Worm (Caenorhabditis elegans) whole organism, L1 larva: ENCODE measurements around the gene ekl-5.

Experiments
- C04F5.9 ChIP-seq: sonication (generic microtip); optimal IDR thresholded peaks from 2 replicates; lab custom pipeline; 2016; ENCODE audit warnings: missing genetic modification characterization, missing compliant biosample characterization
- C16A3.4 ChIP-seq: fragments of 150-350 bp; optimal IDR thresholded peaks from 2 replicates; lab custom pipeline; 2014; ENCODE audit warnings: missing biosample characterization, missing genetic modification characterization
- C34B4.2 ChIP-seq: sonication (generic microtip); optimal IDR thresholded peaks from 2 replicates; lab custom pipeline; 2017; ENCODE audit warnings: mild to moderate bottlenecking, missing genetic modification characterization, missing compliant biosample characterization
- F16B12.6 ChIP-seq: fragments of 150-350 bp; optimal IDR thresholded peaks from 2 replicates; lab custom pipeline; 2014; ENCODE audit warnings: missing biosample characterization, missing genetic modification characterization
- aha-1 ChIP-seq: fragments of 150-350 bp; optimal IDR thresholded peaks from 2 replicates; lab custom pipeline; 2014; ENCODE audit warnings: missing biosample characterization, missing genetic modification characterization
- ama-1 ChIP-seq: fragments of 150-350 bp; optimal IDR thresholded peaks from 2 replicates; lab custom pipeline; 2014
- blmp-1 ChIP-seq: fragments of 150-350 bp; optimal IDR thresholded peaks from 2 replicates; lab custom pipeline; 2014; ENCODE audit warnings: missing biosample characterization, missing genetic modification characterization
- ceh-82 ChIP-seq, 3 experiments: fragments of 150-350 bp in 1 of 3; sonication (generic microtip) in 2 of 3; optimal IDR thresholded peaks; 2 replicates each; lab custom pipeline; 2014 to 2017; ENCODE audit warnings: missing biosample characterization in 3 of 3, missing genetic modification characterization in 3 of 3
- ceh-88 ChIP-seq: fragments of 200-800 bp; sonication (Bioruptor generic); IDR thresholded peaks from 2 replicates; pipeline ENCODE4 v1.3.6; 2022; ENCODE audit warnings: missing genetic modification characterization, missing compliant biosample characterization
- dpl-1 ChIP-seq, 3 experiments: fragments of 150-350 bp in 2 of 3; sonication (generic microtip) in 1 of 3; optimal IDR thresholded peaks; 2 replicates each; lab custom pipeline; 2014 to 2017; ENCODE audit warnings: missing biosample characterization in 3 of 3, missing genetic modification characterization in 3 of 3, missing genetic modification reagents in 3 of 3
- efl-1 ChIP-seq, 4 experiments: fragments of 150-350 bp; optimal IDR thresholded peaks in 3 of 4; peaks in 1 of 4; 1 replicate in 1 of 4; 2 replicates in 3 of 4; lab custom pipeline; 2014; ENCODE audit warnings: missing biosample characterization in 2 of 4, missing genetic modification characterization in 2 of 4, missing genetic modification reagents in 2 of 4
- egl-27 ChIP-seq, 2 experiments: fragments of 150-350 bp in 1 of 2; sonication (generic microtip); optimal IDR thresholded peaks; 3 replicates each; lab custom pipeline; 2017 to 2018; ENCODE audit warnings: missing biosample characterization in 2 of 2, missing genetic modification characterization in 2 of 2, missing genetic modification reagents in 2 of 2
- elt-3 ChIP-seq, 6 experiments: fragments of 150-350 bp in 1 of 6; sonication (generic microtip); optimal IDR thresholded peaks; 2 replicates each; lab custom pipeline; 2017 to 2018; ENCODE audit warnings: missing biosample characterization in 6 of 6, missing genetic modification characterization in 6 of 6, inconsistent platforms in 1 of 6
- ets-5 ChIP-seq: fragments of 200-800 bp; sonication (Bioruptor generic); IDR thresholded peaks from 2 replicates; pipeline ENCODE4 v1.3.6; 2022; ENCODE audit warnings: missing genetic modification characterization, missing compliant biosample characterization
- fkh-8 ChIP-seq: sonication (generic microtip); optimal IDR thresholded peaks from 2 replicates; lab custom pipeline; 2016; ENCODE audit warnings: mild to moderate bottlenecking, missing genetic modification characterization, missing compliant biosample characterization
- fos-1 ChIP-seq: fragments of 150-350 bp; optimal IDR thresholded peaks from 2 replicates; lab custom pipeline; 2014; ENCODE audit warnings: missing biosample characterization, missing genetic modification characterization
- grh-1 ChIP-seq: fragments of 200-800 bp; sonication (Bioruptor generic); IDR thresholded peaks from 2 replicates; pipeline ENCODE4 v1.3.6; 2022; ENCODE audit warnings: missing genetic modification reagents, missing genetic modification characterization, missing compliant biosample characterization
- hpl-2 ChIP-seq: fragments of 150-350 bp; optimal IDR thresholded peaks from 2 replicates; lab custom pipeline; 2014; ENCODE audit warnings: missing biosample characterization, missing genetic modification reagents, missing genetic modification characterization
- isw-1 ChIP-seq: fragments of 200-800 bp; sonication (Bioruptor generic); IDR thresholded peaks from 2 replicates; pipeline ENCODE4 v1.3.6; 2022; ENCODE audit warnings: missing genetic modification characterization, missing compliant biosample characterization
- jun-1 ChIP-seq: fragments of 150-350 bp; optimal IDR thresholded peaks from 2 replicates; lab custom pipeline; 2014; ENCODE audit warnings: missing biosample characterization, missing genetic modification reagents, missing genetic modification characterization
- lin-14 ChIP-seq: fragments of 200-800 bp; sonication (Bioruptor generic); optimal IDR thresholded peaks from 2 replicates; lab custom pipeline; 2018; ENCODE audit warnings: mild to moderate bottlenecking, missing genetic modification characterization, moderate library complexity, missing compliant biosample characterization
- lin-35 ChIP-seq, 2 experiments: fragments of 150-350 bp; optimal IDR thresholded peaks; 2 replicates each; lab custom pipeline; 2014; ENCODE audit warnings: missing biosample characterization in 2 of 2, missing genetic modification characterization in 2 of 2, missing genetic modification reagents in 2 of 2
- lir-3 ChIP-seq: sonication (generic microtip); optimal IDR thresholded peaks from 2 replicates; lab custom pipeline; 2016; ENCODE audit warnings: mild to moderate bottlenecking, missing genetic modification characterization, moderate library complexity, missing compliant biosample characterization; ENCODE audit not compliant: poor library complexity
- lsy-2 ChIP-seq, 2 experiments: fragments of 150-350 bp; optimal IDR thresholded peaks; 2 replicates each; lab custom pipeline; 2014; ENCODE audit warnings: missing biosample characterization in 2 of 2, missing genetic modification characterization in 2 of 2
- mab-9 ChIP-seq: fragments of 200-800 bp; sonication (Bioruptor generic); IDR thresholded peaks from 2 replicates; pipeline ENCODE4 v1.3.6; 2022; ENCODE audit warnings: missing genetic modification reagents, missing genetic modification characterization, missing compliant biosample characterization
- mdl-1 ChIP-seq, 2 experiments: fragments of 150-350 bp; optimal IDR thresholded peaks; 2 replicates each; lab custom pipeline; 2014 to 2017; ENCODE audit warnings: missing biosample characterization in 2 of 2, missing genetic modification characterization in 2 of 2, inconsistent platforms in 1 of 2
- mef-2 ChIP-seq: fragments of 150-350 bp; optimal IDR thresholded peaks from 2 replicates; lab custom pipeline; 2014; ENCODE audit warnings: missing biosample characterization, missing genetic modification characterization
- mep-1 ChIP-seq: fragments of 150-350 bp; optimal IDR thresholded peaks from 2 replicates; lab custom pipeline; 2014; ENCODE audit warnings: missing biosample characterization, missing genetic modification characterization
- nhr-11 ChIP-seq: fragments of 150-350 bp; optimal IDR thresholded peaks from 2 replicates; lab custom pipeline; 2014; ENCODE audit warnings: missing biosample characterization, missing genetic modification characterization
- nhr-19 ChIP-seq: fragments of 200-800 bp; sonication (Bioruptor generic); conservative IDR thresholded peaks from 2 replicates; pipeline ENCODE4 v1.3.6; 2022; ENCODE audit warnings: missing genetic modification characterization, missing compliant biosample characterization
- nhr-20 ChIP-seq: sonication (generic microtip); optimal IDR thresholded peaks from 2 replicates; lab custom pipeline; 2016; ENCODE audit warnings: mild to moderate bottlenecking, missing genetic modification characterization, missing compliant biosample characterization
- nhr-28 ChIP-seq: fragments of 150-350 bp; optimal IDR thresholded peaks from 2 replicates; lab custom pipeline; 2014; ENCODE audit warnings: missing biosample characterization, missing genetic modification characterization
- nhr-71 ChIP-seq: sonication (generic microtip); optimal IDR thresholded peaks from 2 replicates; lab custom pipeline; 2016; ENCODE audit warnings: mild to moderate bottlenecking, missing genetic modification characterization, moderate library complexity, missing compliant biosample characterization
- nhr-76 ChIP-seq: sonication (generic microtip); optimal IDR thresholded peaks from 2 replicates; lab custom pipeline; 2017; ENCODE audit warnings: missing biosample characterization, missing genetic modification characterization
- nhr-84 ChIP-seq: sonication (generic microtip); optimal IDR thresholded peaks from 2 replicates; lab custom pipeline; 2017; ENCODE audit warnings: missing biosample characterization, missing genetic modification characterization
- nhr-85 ChIP-seq: sonication (generic microtip); peaks from one replicate; lab custom pipeline; 2016; ENCODE audit warnings: missing genetic modification characterization, inconsistent platforms, missing compliant biosample characterization
- nhr-90 ChIP-seq: sonication (generic microtip); optimal IDR thresholded peaks from 2 replicates; lab custom pipeline; 2016; ENCODE audit warnings: mild to moderate bottlenecking, missing genetic modification characterization, missing compliant biosample characterization; ENCODE audit not compliant: poor library complexity
- pqm-1 ChIP-seq: sonication (generic microtip); optimal IDR thresholded peaks from 3 replicates; lab custom pipeline; 2017; ENCODE audit warnings: missing biosample characterization, missing genetic modification characterization
- rnt-1 ChIP-seq: sonication (generic microtip); optimal IDR thresholded peaks from 2 replicates; lab custom pipeline; 2016; ENCODE audit warnings: mild to moderate bottlenecking, missing genetic modification characterization, moderate library complexity, missing compliant biosample characterization
- skn-1 ChIP-seq: fragments of 150-350 bp; optimal IDR thresholded peaks from 2 replicates; lab custom pipeline; 2014; ENCODE audit warnings: missing biosample characterization, missing genetic modification characterization
- snpc-4 ChIP-seq: fragments of 150-350 bp; optimal IDR thresholded peaks from 2 replicates; lab custom pipeline; 2014; ENCODE audit warnings: missing biosample characterization, missing genetic modification characterization
- snu-23 ChIP-seq: sonication (generic microtip); optimal IDR thresholded peaks from 2 replicates; lab custom pipeline; 2016; ENCODE audit warnings: missing genetic modification characterization, missing compliant biosample characterization
- sox-4 ChIP-seq: sonication (generic microtip); optimal IDR thresholded peaks from 2 replicates; lab custom pipeline; 2016; ENCODE audit warnings: missing genetic modification characterization, missing compliant biosample characterization
- sup-37 ChIP-seq: fragments of 200-800 bp; sonication (Bioruptor generic); optimal IDR thresholded peaks from 2 replicates; lab custom pipeline; 2018; ENCODE audit warnings: mild to moderate bottlenecking, missing genetic modification characterization, missing compliant biosample characterization
- unc-130 ChIP-seq: fragments of 150-350 bp; optimal IDR thresholded peaks from 2 replicates; lab custom pipeline; 2017; ENCODE audit warnings: missing biosample characterization, missing genetic modification characterization, inconsistent platforms
- unc-62 ChIP-seq: fragments of 150-350 bp; optimal IDR thresholded peaks from 2 replicates; lab custom pipeline; 2014; ENCODE audit warnings: missing biosample characterization, missing genetic modification reagents, missing genetic modification characterization
- unc-86 ChIP-seq: sonication (generic microtip); optimal IDR thresholded peaks from 2 replicates; lab custom pipeline; 2016; ENCODE audit warnings: missing genetic modification characterization, missing compliant biosample characterization
- unc-98 ChIP-seq: fragments of 200-800 bp; sonication (Bioruptor generic); IDR thresholded peaks from 2 replicates; pipeline ENCODE4 v1.3.6; 2022; ENCODE audit warnings: missing genetic modification characterization, missing compliant biosample characterization
- vab-15 ChIP-seq: sonication (generic microtip); optimal IDR thresholded peaks from 2 replicates; lab custom pipeline; 2017; ENCODE audit warnings: missing genotype, mild to moderate bottlenecking, missing genetic modification characterization, missing compliant biosample characterization
- xbp-1 ChIP-seq: sonication (generic microtip); optimal IDR thresholded peaks from 2 replicates; lab custom pipeline; 2016; ENCODE audit warnings: missing genetic modification characterization, missing compliant biosample characterization
- zag-1 ChIP-seq: fragments of 150-350 bp; optimal IDR thresholded peaks from 2 replicates; lab custom pipeline; 2014; ENCODE audit warnings: missing biosample characterization, missing genetic modification characterization
- zip-4 ChIP-seq: fragments of 200-800 bp; sonication (Bioruptor generic); optimal IDR thresholded peaks from 2 replicates; lab custom pipeline; 2018; ENCODE audit warnings: mild to moderate bottlenecking, missing genetic modification characterization, moderate library complexity, missing compliant biosample characterization
- ztf-4 ChIP-seq: fragments of 150-350 bp; optimal IDR thresholded peaks from 2 replicates; lab custom pipeline; 2014; ENCODE audit warnings: missing biosample characterization, missing genetic modification characterization

ekl-5 gene

DNA sequence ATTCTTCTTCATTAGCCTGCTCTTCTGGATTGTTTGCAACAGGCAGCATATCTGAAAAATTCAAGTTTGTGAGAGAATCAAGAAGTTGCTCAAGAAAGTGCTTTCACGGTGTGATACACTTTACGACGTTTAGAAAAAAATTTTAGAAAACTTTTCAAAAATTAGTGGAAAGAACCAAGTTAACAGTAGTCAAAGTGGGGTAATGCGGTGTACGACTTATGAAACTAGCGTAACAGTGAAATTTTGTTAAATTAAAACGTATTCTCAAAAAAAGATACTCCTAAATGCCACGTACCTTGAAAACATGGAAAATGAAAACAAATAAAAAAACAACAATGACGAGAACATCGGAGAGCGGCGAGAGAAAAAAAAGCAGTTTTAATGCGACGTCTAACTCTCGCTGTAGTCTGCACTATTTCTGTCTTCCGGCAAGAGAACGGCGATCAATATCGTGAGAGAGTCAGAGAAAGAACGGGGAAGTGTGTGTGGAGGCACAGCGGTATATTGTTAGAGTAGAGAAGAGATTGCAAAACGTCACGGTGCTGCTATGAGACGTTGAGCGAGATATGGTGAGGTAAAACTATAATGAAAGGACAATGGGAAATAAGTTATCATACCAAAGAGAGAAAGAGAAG, at the start of gene ekl-5:
Gene ekl-5, minus strand, starts transcription at position 51 of the 635 bp plus-strand sequence.
- TF ChIP-seq rnt-1 (tag; lab: Kevin White, UChicago) (peak; percentile 65), F16B12.6 (tag; lab: Kevin White, UChicago) (no peak), mab-9 (GFP tag; lab: Robert Waterston, UW) (no peak), nhr-84 (no peak), unc-130 (tag; lab: Kevin White, UChicago) (no peak), nhr-19 (no peak), unc-98 (GFP tag; lab: Robert Waterston, UW) (no peak), hpl-2 (no peak), mdl-1 (tag; optimal IDR thresholded peaks at IDR 0.05; lab: Kevin White, UChicago) (peak in 1 of 2 experiments; percentile 43), nhr-71 (peak; percentile 66), vab-15 (no peak), pqm-1 (no peak), isw-1 (GFP tag; lab: Robert Waterston, UW) (no peak), unc-86 (tag; lab: Kevin White, UChicago) (no peak), unc-62 (no peak), nhr-20 (tag; lab: Kevin White, UChicago) (peak; percentile 59), nhr-90 (tag; lab: Kevin White, UChicago) (no peak), lir-3 (tag; lab: Kevin White, UChicago) (no peak), jun-1 (no peak), grh-1 (GFP tag; lab: Robert Waterston, UW) (no peak), efl-1 (optimal IDR thresholded peaks at IDR 0.05; lab: Kevin White, UChicago) (peak; percentile 33 to 56), efl-1 (GFP tag; optimal IDR thresholded peaks at IDR 0.05 in 1 of 2; lab: Kevin White, UChicago) (no peak), ama-1 (lab: Kevin White, UChicago) (no peak), skn-1 (tag; lab: Kevin White, UChicago) (peak; percentile 52), zag-1 (tag; lab: Kevin White, UChicago) (no peak), zip-4 (GFP tag; lab: Kevin White, UChicago) (no peak), C34B4.2 (tag; lab: Kevin White, UChicago) (no peak), ztf-4 (tag; lab: Kevin White, UChicago) (no peak), blmp-1 (tag; lab: Kevin White, UChicago) (peak; percentile 63), aha-1 (tag; lab: Kevin White, UChicago) (no peak), fos-1 (tag; lab: Kevin White, UChicago) (no peak), mep-1 (peak; percentile 74), ceh-88 (GFP tag; lab: Robert Waterston, UW) (no peak), fkh-8 (peak; percentile 9), ceh-82 (tag; optimal IDR thresholded peaks at IDR 0.05; lab: Kevin White, UChicago) (peak in 1 of 3 experiments; percentile 39), sup-37 (GFP tag; lab: Kevin White, UChicago) (no peak), C04F5.9 (tag; lab: Kevin White, UChicago) (no peak), nhr-85 (tag; lab: Kevin White, UChicago) (peak; percentile 78), xbp-1 (peak; percentile 39), nhr-11 (tag; lab: Kevin White, UChicago) (no peak), snpc-4 (no peak), sox-4 (tag; lab: Kevin White, UChicago) (no peak), C16A3.4 (tag; lab: Kevin White, UChicago) (no peak), nhr-28 (no peak), ets-5 (no peak), elt-3 (tag; optimal IDR thresholded peaks at IDR 0.05; lab: Kevin White, UChicago) (peak in 3 of 6 experiments; percentile 24 to 99 (median 84)), lin-14 (peak; percentile 98), lin-35 (GFP tag; optimal IDR thresholded peaks at IDR 0.05; lab: Kevin White, UChicago) (peak; percentile 21 to 55), egl-27 (tag; optimal IDR thresholded peaks at IDR 0.05; lab: Kevin White, UChicago) (no peak), lsy-2 (tag; optimal IDR thresholded peaks at IDR 0.05; lab: Kevin White, UChicago) (peak in 1 of 2 experiments; percentile 55), mef-2 (tag; lab: Kevin White, UChicago) (no peak), nhr-76 (tag; lab: Kevin White, UChicago) (no peak), snu-23 (GFP tag; lab: Kevin White, UChicago) (peak; percentile 74), dpl-1 (GFP tag; optimal IDR thresholded peaks at IDR 0.05; lab: Kevin White, UChicago) (no peak)
